Worm (Caenorhabditis elegans) whole organism, midembryonic: ENCODE results near the gene praf-3.

Source experiments
- T22C8.4 ChIP-seq: fragments of 200-800 bp; sonication (Bioruptor generic); IDR thresholded peaks from 2 replicates; pipeline ENCODE4 v1.3.6; 2022; ENCODE audit warnings: missing genetic modification characterization, missing compliant biosample characterization
- cog-1 ChIP-seq: sonication (generic microtip); optimal IDR thresholded peaks from 2 replicates; lab custom pipeline; 2016; ENCODE audit warnings: missing genetic modification characterization, missing compliant biosample characterization
- flt-1 ChIP-seq: fragments of 200-800 bp; sonication (Bioruptor generic); IDR thresholded peaks from 2 replicates; pipeline ENCODE4 v1.3.6; 2022; ENCODE audit warnings: missing genetic modification characterization, missing compliant biosample characterization
- klf-2 ChIP-seq: fragments of 200-800 bp; sonication (Bioruptor generic); conservative IDR thresholded peaks from 2 replicates; pipeline ENCODE4 v1.3.6; 2022; ENCODE audit warnings: missing genetic modification reagents, missing genetic modification characterization, missing compliant biosample characterization
- med-1 ChIP-seq: sonication (generic microtip); optimal IDR thresholded peaks from 2 replicates; lab custom pipeline; 2017; ENCODE audit warnings: missing genetic modification characterization, mild to moderate bottlenecking, missing compliant biosample characterization, antibody characterized with exemption, missing genetic modification reagents; ENCODE audit not compliant: insufficient read depth
- ref-1 ChIP-seq: fragments of 200-800 bp; sonication (Bioruptor generic); conservative IDR thresholded peaks from 2 replicates; pipeline ENCODE4 v1.3.6; 2022; ENCODE audit warnings: missing genetic modification reagents, missing genetic modification characterization, missing compliant biosample characterization
- tab-1 ChIP-seq: fragments of 200-800 bp; sonication (Bioruptor generic); IDR thresholded peaks from 2 replicates; pipeline ENCODE4 v1.3.6; 2022; ENCODE audit warnings: missing genetic modification characterization, missing compliant biosample characterization
- ztf-23 ChIP-seq: fragments of 200-800 bp; sonication (Bioruptor generic); IDR thresholded peaks from 2 replicates; pipeline ENCODE4 v1.3.6; 2022; ENCODE audit warnings: missing genetic modification reagents, missing genetic modification characterization, missing compliant biosample characterization
- ztf-29 ChIP-seq: fragments of 200-800 bp; sonication (Bioruptor generic); IDR thresholded peaks from 2 replicates; pipeline ENCODE4 v1.3.6; 2022; ENCODE audit warnings: missing genetic modification reagents, missing genetic modification characterization, missing compliant biosample characterization

- TF ChIP-seq med-1 (GFP tag; lab: Kevin White, UChicago) (no peak), flt-1 (GFP tag; lab: Robert Waterston, UW) (no peak), klf-2 (no peak), ztf-29 (no peak), ztf-23 (GFP tag; lab: Robert Waterston, UW) (no peak), tab-1 (GFP tag; lab: Robert Waterston, UW) (no peak), ref-1 (GFP tag; lab: Robert Waterston, UW) (no peak), cog-1 (tag; lab: Kevin White, UChicago) (no peak), T22C8.4 (GFP tag; lab: Robert Waterston, UW) (no peak)
Observed at ce11 chrIV:8420961-8421360, 41.2 kb downstream of the praf-3 start, which contains the start of gene M116.5.
